Worm (Caenorhabditis elegans): ENCODE results near the gene M106.2.

- TF ChIP-seq ceh-6 (GFP tag; optimal IDR thresholded peaks at IDR 0.05) (no peak), pha-4 (tag; optimal IDR thresholded peaks at IDR 0.05) (no peak), nhr-232 (tag; optimal IDR thresholded peaks at IDR 0.05) (no peak), tbx-2 (tag; optimal IDR thresholded peaks at IDR 0.05) (no peak), pha-2 (tag; optimal IDR thresholded peaks at IDR 0.05) (no peak), sox-2 (GFP tag; IDR thresholded peaks at IDR 0.05) (no peak), odd-2 (tag; optimal IDR thresholded peaks at IDR 0.05) (no peak), nhr-11 (tag; optimal IDR thresholded peaks at IDR 0.05) (no peak), K02D7.2 (tag; optimal IDR thresholded peaks at IDR 0.05) (no peak), ama-1 (optimal IDR thresholded peaks at IDR 0.05) (no peak)
Measured at ce11 chrII:10810690-10811089, 39.1 kb downstream of the M106.2 start, which contains the start of gene msrp-7.
